Worm (Caenorhabditis elegans) whole organism, late embryonic: ENCODE results near the gene Y75B7AL.2.

Experiments used
- ama-1 ChIP-seq: fragments of 150-350 bp; optimal IDR thresholded peaks from 2 replicates; lab custom pipeline; 2014
- ceh-31 ChIP-seq: sonication (generic microtip); optimal IDR thresholded peaks from 2 replicates; lab custom pipeline; 2016; ENCODE audit warnings: missing genetic modification characterization, missing compliant biosample characterization
- ceh-45 ChIP-seq: fragments of 200-800 bp; sonication (Bioruptor generic); IDR thresholded peaks from 2 replicates; pipeline ENCODE4 v1.3.6; 2022; ENCODE audit warnings: missing genetic modification reagents, missing genetic modification characterization, missing compliant biosample characterization
- ceh-48 ChIP-seq: sonication (generic microtip); optimal IDR thresholded peaks from 2 replicates; lab custom pipeline; 2016; ENCODE audit warnings: missing genetic modification characterization, inconsistent platforms, missing compliant biosample characterization
- fkh-10 ChIP-seq: fragments of 150-350 bp; optimal IDR thresholded peaks from 2 replicates; lab custom pipeline; 2014; ENCODE audit warnings: missing biosample characterization, missing genetic modification reagents, missing genetic modification characterization
- pha-4 ChIP-seq: fragments of 150-350 bp; optimal IDR thresholded peaks from 2 replicates; lab custom pipeline; 2018; ENCODE audit warnings: missing biosample characterization, missing genetic modification reagents, missing genetic modification characterization
- rnt-1 ChIP-seq: sonication (generic microtip); optimal IDR thresholded peaks from 2 replicates; lab custom pipeline; 2016; ENCODE audit warnings: missing genetic modification characterization, missing compliant biosample characterization
- sox-2 ChIP-seq: fragments of 200-800 bp; sonication (Bioruptor generic); IDR thresholded peaks from 2 replicates; pipeline ENCODE4 v1.3.6; 2022; ENCODE audit warnings: missing genetic modification reagents, missing genetic modification characterization, missing compliant biosample characterization

- no peak for TF ChIP-seq sox-2 (GFP tag; lab: Robert Waterston, UW)
- TF ChIP-seq pha-4 (tag; lab: Kevin White, UChicago) = no peak
- no peak for TF ChIP-seq rnt-1 (tag; lab: Kevin White, UChicago)
- TF ChIP-seq ama-1 (lab: Kevin White, UChicago) = no peak
- no peak for TF ChIP-seq ceh-31 (tag; lab: Kevin White, UChicago)
- TF ChIP-seq fkh-10 (GFP tag; lab: Kevin White, UChicago) = no peak
- TF ChIP-seq ceh-45 (GFP tag; lab: Robert Waterston, UW) = no peak
- no peak for TF ChIP-seq ceh-48 (tag; lab: Kevin White, UChicago)
Observed at ce11 chrV:1337701-1338100, 20.2 kb downstream of the Y75B7AL.2 start.
